Worm (Caenorhabditis elegans) whole organism, L3 larva: Measurements from ENCODE around the gene F28A10.7.

Experiments used
- R02D3.7 ChIP-seq: fragments of 150-350 bp; optimal IDR thresholded peaks from 2 replicates; lab custom pipeline; 2014; ENCODE audit warnings: missing biosample characterization, missing genetic modification characterization
- ceh-28 ChIP-seq: fragments of 150-350 bp; optimal IDR thresholded peaks from 2 replicates; lab custom pipeline; 2014; ENCODE audit warnings: missing biosample characterization, missing genetic modification reagents, missing genetic modification characterization
- egl-27 ChIP-seq: sonication (generic microtip); optimal IDR thresholded peaks from 4 replicates; lab custom pipeline; 2017; ENCODE audit warnings: missing biosample characterization, missing genetic modification reagents, missing genetic modification characterization
- elt-2 ChIP-seq: sonication (generic microtip); optimal IDR thresholded peaks from 2 replicates; lab custom pipeline; 2016; ENCODE audit warnings: missing genetic modification reagents, mild to moderate bottlenecking, missing genetic modification characterization, missing compliant biosample characterization
- elt-3 ChIP-seq, 3 experiments: fragments of 150-350 bp in 1 of 3; sonication (generic microtip) in 2 of 3; optimal IDR thresholded peaks; 2 replicates in 2 of 3; 4 replicates in 1 of 3; lab custom pipeline; 2014 to 2017; ENCODE audit warnings: missing biosample characterization in 3 of 3, missing genetic modification characterization in 3 of 3
- jun-1 ChIP-seq: fragments of 150-350 bp; optimal IDR thresholded peaks from 2 replicates; lab custom pipeline; 2014; ENCODE audit warnings: missing biosample characterization, missing genetic modification reagents, missing genetic modification characterization
- mml-1 ChIP-seq: fragments of 150-350 bp; sonication (generic microtip); optimal IDR thresholded peaks from 3 replicates; lab custom pipeline; 2014; ENCODE audit warnings: missing biosample characterization, missing genetic modification characterization
- skn-1 ChIP-seq: fragments of 150-350 bp; optimal IDR thresholded peaks from 2 replicates; lab custom pipeline; 2014; ENCODE audit warnings: missing biosample characterization, missing genetic modification characterization
- unc-39 ChIP-seq: sonication (generic microtip); optimal IDR thresholded peaks from 4 replicates; lab custom pipeline; 2017; ENCODE audit warnings: missing biosample characterization, missing genetic modification characterization
- zag-1 ChIP-seq: fragments of 150-350 bp; optimal IDR thresholded peaks from 2 replicates; lab custom pipeline; 2014; ENCODE audit warnings: missing biosample characterization, missing genetic modification characterization

- TF ChIP-seq elt-2 (tag; lab: Kevin White, UChicago) (peak; percentile 69), ceh-28 (no peak), egl-27 (tag; lab: Kevin White, UChicago) (no peak), skn-1 (no peak), mml-1 (no peak), unc-39 (no peak), jun-1 (peak; percentile 36), R02D3.7 (tag; lab: Kevin White, UChicago) (no peak), elt-3 (tag; optimal IDR thresholded peaks at IDR 0.05; lab: Kevin White, UChicago) (no peak), zag-1 (tag; lab: Kevin White, UChicago) (no peak)
Measured at ce11 chrII:848519-848918, 3.0 kb upstream of the F28A10.7 start, which contains the start of the genes acdh-9 and F28A10.13.
